Fruit fly (Drosophila melanogaster): ENCODE results near the gene CG31161.

dm6 chr3R:22589311-22589710 lies 27.0 kb upstream of the CG31161 start:
- TF ChIP-seq psq (optimal IDR thresholded peaks at IDR 0.05) (no peak), h (optimal IDR thresholded peaks at IDR 0.05) (no peak), Myc (optimal IDR thresholded peaks at IDR 0.05) (no peak), insv (optimal IDR thresholded peaks at IDR 0.05) (no peak), Sin3A (optimal IDR thresholded peaks at IDR 0.05) (no peak), ttk (optimal IDR thresholded peaks at IDR 0.05) (no peak)
